Fruit fly (Drosophila melanogaster) whole organism, embryonic: ENCODE measurements around the gene ClC-c.
A peak's percentile ranks its signal among the peaks of the same experiment; 100 is the strongest.

Experiments
- Aef1 ChIP-seq: fragments of 200-800 bp; sonication (Bioruptor generic); IDR thresholded peaks from 3 replicates; pipeline ENCODE4 v1.3.6; 2022; ENCODE audit warnings: missing biosample characterization, missing genetic modification characterization
- CG10321 ChIP-seq: fragments of 200-800 bp; sonication (Bioruptor generic); IDR thresholded peaks from 2 replicates; pipeline ENCODE4 v1.3.6; 2022; ENCODE audit warnings: missing biosample characterization, missing genetic modification characterization
- CG10654 ChIP-seq: fragments of 200-800 bp; sonication (Bioruptor generic); optimal IDR thresholded peaks from 2 replicates; lab custom pipeline; 2016; ENCODE audit warnings: missing biosample characterization, missing genetic modification characterization
- CG12155 ChIP-seq: fragments of 200-800 bp; sonication (Bioruptor generic); optimal IDR thresholded peaks from 3 replicates; lab custom pipeline; 2016; ENCODE audit warnings: missing biosample characterization, missing genetic modification characterization
- CG12391 ChIP-seq: fragments of 200-800 bp; sonication (Bioruptor generic); optimal IDR thresholded peaks from 3 replicates; lab custom pipeline; 2018; ENCODE audit warnings: missing biosample characterization, mild to moderate bottlenecking, missing genetic modification characterization, moderate library complexity
- CG14014 ChIP-seq: fragments of 200-800 bp; sonication (Bioruptor generic); IDR thresholded peaks from 2 replicates; pipeline ENCODE4 v1.3.6; 2022; ENCODE audit warnings: missing biosample characterization, missing genetic modification characterization
- CG17829 ChIP-seq: fragments of 200-800 bp; optimal IDR thresholded peaks from 2 replicates; lab custom pipeline; 2019; ENCODE audit warnings: missing biosample characterization, mild to moderate bottlenecking, missing genetic modification characterization, moderate library complexity
- CG1792 ChIP-seq: fragments of 200-800 bp; sonication (Bioruptor generic); optimal IDR thresholded peaks from 2 replicates; lab custom pipeline; 2016; ENCODE audit warnings: missing biosample characterization, missing genetic modification characterization
- CG18764 ChIP-seq: fragments of 200-800 bp; sonication (Bioruptor generic); optimal IDR thresholded peaks from 3 replicates; lab custom pipeline; 2016; ENCODE audit warnings: missing biosample characterization, missing genetic modification characterization
- CG2202 ChIP-seq: fragments of 200-800 bp; sonication (Bioruptor generic); optimal IDR thresholded peaks from 2 replicates; lab custom pipeline; 2018; ENCODE audit warnings: missing biosample characterization, mild to moderate bottlenecking, missing genetic modification characterization
- CG31224 ChIP-seq: fragments of 200-800 bp; sonication (Bioruptor generic); IDR thresholded peaks from 2 replicates; pipeline ENCODE4 v1.3.6; 2022; ENCODE audit warnings: missing biosample characterization, missing genetic modification characterization
- CG3281 ChIP-seq: fragments of 200-800 bp; sonication (Bioruptor generic); optimal IDR thresholded peaks from 3 replicates; lab custom pipeline; 2017; ENCODE audit warnings: missing biosample characterization, mild to moderate bottlenecking, missing genetic modification characterization
- CG33557 ChIP-seq: fragments of 200-800 bp; sonication (Bioruptor generic); optimal IDR thresholded peaks from 2 replicates; lab custom pipeline; 2019; ENCODE audit warnings: missing biosample characterization, mild to moderate bottlenecking, missing genetic modification characterization, moderate library complexity
- CG8089 ChIP-seq: fragments of 200-800 bp; sonication (Bioruptor generic); optimal IDR thresholded peaks from 3 replicates; lab custom pipeline; 2016; ENCODE audit warnings: missing biosample characterization, missing genetic modification characterization
- CG9797 ChIP-seq: fragments of 200-800 bp; sonication (Bioruptor generic); optimal IDR thresholded peaks from 3 replicates; lab custom pipeline; 2018; ENCODE audit warnings: missing biosample characterization, mild to moderate bottlenecking, missing genetic modification characterization
- CG9932 ChIP-seq: fragments of 200-800 bp; sonication (Bioruptor generic); IDR thresholded peaks from 2 replicates; pipeline ENCODE4 v1.3.6; 2022; ENCODE audit warnings: missing biosample characterization, missing genetic modification characterization
- D19A ChIP-seq: fragments of 200-800 bp; optimal IDR thresholded peaks from 3 replicates; lab custom pipeline; 2019; ENCODE audit warnings: missing biosample characterization, mild to moderate bottlenecking, missing genetic modification characterization, moderate library complexity
- Deaf1 ChIP-seq: fragments of 200-800 bp; optimal IDR thresholded peaks from 3 replicates; lab custom pipeline; 2019; ENCODE audit warnings: missing biosample characterization, mild to moderate bottlenecking, missing genetic modification characterization, moderate library complexity
- Dek ChIP-seq: fragments of 200-800 bp; sonication (Bioruptor generic); optimal IDR thresholded peaks from 3 replicates; lab custom pipeline; 2019; ENCODE audit warnings: missing biosample characterization, mild to moderate bottlenecking, missing genetic modification characterization, moderate library complexity
- Lhr ChIP-seq: fragments of 200-800 bp; sonication (Bioruptor generic); optimal IDR thresholded peaks from 3 replicates; lab custom pipeline; 2017; ENCODE audit warnings: mild to moderate bottlenecking, missing biosample characterization, missing genetic modification reagents, missing genetic modification characterization
- Max ChIP-seq: fragments of 200-800 bp; sonication (Bioruptor generic); optimal IDR thresholded peaks from 2 replicates; lab custom pipeline; 2016; ENCODE audit warnings: missing biosample characterization, mild to moderate bottlenecking, missing genetic modification characterization
- Neu2 ChIP-seq: fragments of 200-800 bp; sonication (Bioruptor generic); optimal IDR thresholded peaks from 3 replicates; lab custom pipeline; 2016; ENCODE audit warnings: missing biosample characterization, missing genetic modification characterization, borderline replicate concordance
- Opbp ChIP-seq: fragments of 200-800 bp; sonication (Bioruptor generic); IDR thresholded peaks from 3 replicates; pipeline ENCODE4 v1.3.6; 2022; ENCODE audit warnings: missing biosample characterization, missing genetic modification characterization; ENCODE audit not compliant: partially characterized antibody
- Poxn ChIP-seq: fragments of 200-800 bp; sonication (Bioruptor generic); IDR thresholded peaks from 2 replicates; pipeline ENCODE4 v1.3.6; 2022; ENCODE audit warnings: missing biosample characterization, missing genetic modification characterization
- Rx ChIP-seq: fragments of 200-800 bp; sonication (Bioruptor generic); IDR thresholded peaks from 2 replicates; pipeline ENCODE4 v1.3.6; 2022; ENCODE audit warnings: missing biosample characterization, missing genetic modification characterization
- Sox100B ChIP-seq: fragments of 200-800 bp; sonication (Bioruptor generic); optimal IDR thresholded peaks from 3 replicates; lab custom pipeline; 2018; ENCODE audit warnings: missing biosample characterization, mild to moderate bottlenecking, missing genetic modification characterization
- Sox102F ChIP-seq: fragments of 200-800 bp; sonication (Bioruptor generic); optimal IDR thresholded peaks from 2 replicates; lab custom pipeline; 2018; ENCODE audit warnings: missing biosample characterization, mild to moderate bottlenecking, missing genetic modification characterization, moderate library complexity
- TFAM ChIP-seq: fragments of 200-800 bp; sonication (Bioruptor generic); optimal IDR thresholded peaks from 2 replicates; lab custom pipeline; 2017; ENCODE audit warnings: missing biosample characterization, missing genetic modification characterization, inconsistent platforms
- Xrp1 ChIP-seq: fragments of 200-800 bp; sonication (Bioruptor generic); IDR thresholded peaks from 2 replicates; pipeline ENCODE4 v1.3.6; 2022; ENCODE audit warnings: missing biosample characterization, missing genetic modification characterization
- YL-1 ChIP-seq: fragments of 200-800 bp; sonication (Bioruptor generic); optimal IDR thresholded peaks from 3 replicates; lab custom pipeline; 2017; ENCODE audit warnings: missing biosample characterization, mild to moderate bottlenecking, missing genetic modification characterization
- amos ChIP-seq: fragments of 200-800 bp; sonication (Bioruptor generic); IDR thresholded peaks from 2 replicates; pipeline ENCODE4 v1.3.6; 2022; ENCODE audit warnings: missing biosample characterization, missing genetic modification characterization; ENCODE audit not compliant: partially characterized antibody
- ato ChIP-seq: fragments of 200-800 bp; sonication (Bioruptor generic); IDR thresholded peaks from 2 replicates; pipeline ENCODE4 v1.3.6; 2022; ENCODE audit warnings: missing biosample characterization, missing genetic modification characterization; ENCODE audit not compliant: partially characterized antibody
- chinmo ChIP-seq: fragments of 200-800 bp; sonication (Bioruptor generic); IDR thresholded peaks from 4 replicates; pipeline ENCODE4 v1.3.6; 2022; ENCODE audit warnings: missing biosample characterization, missing genetic modification characterization; ENCODE audit not compliant: partially characterized antibody
- corto ChIP-seq: fragments of 200-800 bp; sonication (Bioruptor generic); optimal IDR thresholded peaks from 2 replicates; lab custom pipeline; 2016; ENCODE audit warnings: missing biosample characterization, mild to moderate bottlenecking, missing genetic modification characterization, moderate library complexity
- crp ChIP-seq, 2 experiments: fragments of 200-800 bp; sonication (Bioruptor generic); optimal IDR thresholded peaks; 2 replicates in 1 of 2; 3 replicates in 1 of 2; lab custom pipeline; 2017; ENCODE audit warnings: missing biosample characterization in 2 of 2, missing genetic modification characterization in 2 of 2, mild to moderate bottlenecking in 1 of 2, moderate library complexity in 1 of 2
- danr ChIP-seq: fragments of 200-800 bp; sonication (Bioruptor generic); IDR thresholded peaks from 2 replicates; pipeline ENCODE4 v1.3.6; 2022; ENCODE audit warnings: missing biosample characterization, missing genetic modification characterization
- ewg ChIP-seq: fragments of 200-800 bp; sonication (Bioruptor generic); optimal IDR thresholded peaks from 3 replicates; lab custom pipeline; 2017; ENCODE audit warnings: mild to moderate bottlenecking, missing biosample characterization, missing genetic modification reagents, missing genetic modification characterization
- ftz-f1 ChIP-seq: fragments of 200-800 bp; sonication (Bioruptor generic); optimal IDR thresholded peaks from 2 replicates; lab custom pipeline; 2016; ENCODE audit warnings: missing biosample characterization, missing genetic modification characterization
- grn ChIP-seq: fragments of 200-800 bp; sonication (Bioruptor generic); optimal IDR thresholded peaks from 3 replicates; lab custom pipeline; 2017; ENCODE audit warnings: missing biosample characterization, missing genetic modification characterization
- h ChIP-seq: fragments of >200 bp; optimal IDR thresholded peaks from 2 replicates; lab custom pipeline; 2017
- her ChIP-seq: fragments of 200-800 bp; sonication (Bioruptor generic); optimal IDR thresholded peaks from 2 replicates; lab custom pipeline; 2016; ENCODE audit warnings: missing biosample characterization, missing genetic modification characterization
- lmd ChIP-seq: fragments of 200-800 bp; sonication (Bioruptor generic); IDR thresholded peaks from 2 replicates; pipeline ENCODE4 v1.3.6; 2022; ENCODE audit warnings: missing biosample characterization, missing genetic modification characterization
- peb ChIP-seq: fragments of 200-800 bp; sonication (Bioruptor generic); IDR thresholded peaks from 2 replicates; pipeline ENCODE4 v1.3.6; 2022; ENCODE audit warnings: missing biosample characterization, missing genetic modification characterization
- schlank ChIP-seq: fragments of 200-800 bp; sonication (Bioruptor generic); optimal IDR thresholded peaks from 2 replicates; lab custom pipeline; 2018; ENCODE audit warnings: missing biosample characterization, mild to moderate bottlenecking, missing genetic modification characterization
- sens-2 ChIP-seq: fragments of 200-800 bp; sonication (Bioruptor generic); IDR thresholded peaks from 2 replicates; pipeline ENCODE4 v1.3.6; 2022; ENCODE audit warnings: missing biosample characterization, missing genetic modification characterization
- slbo ChIP-seq: fragments of 200-800 bp; sonication (Bioruptor generic); IDR thresholded peaks from 2 replicates; pipeline ENCODE4 v1.3.6; 2022; ENCODE audit warnings: missing biosample characterization, missing genetic modification characterization
- slou ChIP-seq: fragments of 200-800 bp; sonication (Bioruptor generic); optimal IDR thresholded peaks from 3 replicates; lab custom pipeline; 2016; ENCODE audit warnings: missing biosample characterization, missing genetic modification characterization
- vfl ChIP-seq: fragments of 200-800 bp; sonication (Bioruptor generic); optimal IDR thresholded peaks from 2 replicates; lab custom pipeline; 2016; ENCODE audit warnings: missing biosample characterization, missing genetic modification characterization
- wek ChIP-seq: fragments of 200-800 bp; sonication (Bioruptor generic); optimal IDR thresholded peaks from 3 replicates; lab custom pipeline; 2018; ENCODE audit warnings: missing biosample characterization, mild to moderate bottlenecking, missing genetic modification characterization, moderate library complexity

Gene ClC-c

DNA sequence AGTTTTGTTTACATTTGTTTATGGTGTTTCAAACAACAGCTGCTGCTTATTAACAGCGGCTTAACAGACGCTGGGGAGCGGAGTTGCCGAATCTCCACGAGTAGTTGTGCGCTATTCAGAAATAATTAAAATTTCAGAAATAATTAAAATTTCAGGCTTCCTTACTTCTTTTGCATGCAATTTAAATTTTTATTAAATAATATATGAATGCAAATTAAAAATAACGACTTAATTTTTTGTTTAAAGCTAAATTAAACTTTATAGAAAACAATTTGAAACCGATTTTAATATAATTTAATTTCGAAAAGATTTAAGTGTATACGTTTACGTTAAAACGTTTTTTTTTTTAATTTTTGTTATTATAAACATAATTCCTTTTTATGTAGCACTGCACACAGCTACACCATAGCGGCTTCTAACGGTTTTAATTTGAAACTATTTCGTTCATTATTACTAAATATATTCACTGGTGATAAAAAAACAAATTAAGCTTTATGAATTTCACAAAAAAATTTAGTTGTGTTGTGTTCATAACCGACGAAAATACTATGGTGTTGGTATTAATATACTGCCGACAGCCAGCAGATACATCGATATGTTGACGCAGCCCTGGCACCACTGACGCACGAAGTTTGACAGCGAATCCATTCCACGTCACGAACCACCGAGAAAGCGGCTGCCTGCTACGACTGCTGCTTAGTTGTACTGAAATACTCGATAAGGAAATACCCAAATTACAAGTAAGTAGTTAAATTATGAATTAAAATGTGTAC lies 38.9 kb downstream of the ClC-c start, which contains the start of gene SsRbeta (continued):
- TF ChIP-seq CG10321 (GFP tag; lab: Robert Waterston, UW) (peak; percentile 31; the same call in 1 of the 2 replicates), YL-1 (GFP tag; lab: Kevin White, UChicago) (peak; percentile 90), peb (GFP tag; lab: Robert Waterston, UW) (peak; percentile 19; the same call in 1 of the 2 replicates), Dek (tag; lab: Kevin White, UChicago) (no peak), her (no peak), lmd (GFP tag; lab: Robert Waterston, UW) (peak; percentile 4; the same call in 1 of the 2 replicates), CG9932 (GFP tag; lab: Robert Waterston, UW) (peak; percentile 76), CG14014 (GFP tag; lab: Robert Waterston, UW) (peak; percentile 71), ewg (GFP tag; lab: Kevin White, UChicago) (peak; percentile 36), CG8089 (GFP tag; lab: Kevin White, UChicago) (no peak), schlank (no peak), crp (GFP tag; optimal IDR thresholded peaks at IDR 0.05; lab: Kevin White, UChicago) (peak in 1 of 2 experiments; percentile 49), CG33557 (GFP tag; lab: Kevin White, UChicago) (no peak), sens-2 (GFP tag; lab: Robert Waterston, UW) (peak; percentile 42; the same call in 1 of the 2 replicates), Rx (GFP tag; lab: Robert Waterston, UW) (peak; percentile 46), CG10654 (no peak), ato (peak; percentile 50; the same call in 1 of the 2 replicates), Poxn (GFP tag; lab: Robert Waterston, UW) (no peak), chinmo (GFP tag; lab: Robert Waterston, UW) (peak; percentile 72; the same call in 1 of the 4 replicates), CG1792 (no peak), CG31224 (GFP tag; lab: Robert Waterston, UW) (0 out of 2 replicates have a peak, but pooled peaks have one; percentile 48), vfl (GFP tag; lab: Kevin White, UChicago) (no peak), CG18764 (no peak), slou (no peak), CG3281 (GFP tag; lab: Kevin White, UChicago) (no peak), grn (GFP tag; lab: Kevin White, UChicago) (no peak), CG17829 (tag; lab: Kevin White, UChicago) (no peak), CG9797 (GFP tag; lab: Kevin White, UChicago) (peak; percentile 50), Aef1 (GFP tag; lab: Robert Waterston, UW) (peak; percentile 7; the same call in 1 of the 3 replicates), wek (GFP tag; lab: Kevin White, UChicago) (peak; percentile 48), amos (GFP tag; lab: Robert Waterston, UW) (peak; percentile 88; the same call in 1 of the 2 replicates), ftz-f1 (no peak), Opbp (GFP tag; lab: Robert Waterston, UW) (peak; percentile 74), h (lab: Kevin White, UChicago) (no peak), CG12391 (peak; percentile 32), Sox100B (GFP tag; lab: Kevin White, UChicago) (peak; percentile 34), corto (GFP tag; lab: Kevin White, UChicago) (no peak), slbo (GFP tag; lab: Robert Waterston, UW) (peak; percentile 82), Lhr (GFP tag; lab: Kevin White, UChicago) (peak; percentile 18), Sox102F (GFP tag; lab: Kevin White, UChicago) (peak; percentile 51), Max (GFP tag; lab: Kevin White, UChicago) (no peak), TFAM (GFP tag; lab: Kevin White, UChicago) (no peak), Neu2 (GFP tag; lab: Kevin White, UChicago) (no peak), D19A (tag; lab: Kevin White, UChicago) (peak; percentile 31), Deaf1 (peak; percentile 96), CG2202 (no peak), Xrp1 (GFP tag; lab: Robert Waterston, UW) (peak; percentile 56), CG12155 (GFP tag; lab: Kevin White, UChicago) (no peak), danr (GFP tag; lab: Robert Waterston, UW) (no peak)
